Fruit fly (Drosophila melanogaster) whole organism, wandering third instar larva: ENCODE measurements around the gene tbrd-1.

Source experiments
- CG32264 ChIP-seq: fragments of 200-800 bp; sonication (Bioruptor generic); optimal IDR thresholded peaks from 2 replicates; lab custom pipeline; 2016; ENCODE audit warnings: missing biosample characterization, missing genetic modification characterization
- Hnf4 ChIP-seq: fragments of 200-800 bp; sonication (Bioruptor generic); optimal IDR thresholded peaks from 2 replicates; lab custom pipeline; 2016; ENCODE audit warnings: missing biosample characterization, mild to moderate bottlenecking, missing genetic modification characterization
- N ChIP-seq: fragments of >200 bp; optimal IDR thresholded peaks from 2 replicates; lab custom pipeline; 2018; ENCODE audit warnings: missing biosample characterization, missing external identifiers, missing genetic modification characterization
- br ChIP-seq: fragments of 200-800 bp; sonication (Bioruptor generic); optimal IDR thresholded peaks from 2 replicates; lab custom pipeline; 2016; ENCODE audit warnings: missing biosample characterization, missing genetic modification characterization
- dl ChIP-seq, 2 experiments: fragments of 175-275, 200-275 bp in 1 of 2; fragments of 200-275 bp in 1 of 2; sonication (Bioruptor generic); optimal IDR thresholded peaks; lab custom pipeline; 2018; ENCODE audit warnings: mild to moderate bottlenecking in 2 of 2, missing biosample characterization in 2 of 2, missing genetic modification characterization in 2 of 2, moderate library complexity in 2 of 2; ENCODE audit not compliant: partially characterized antibody in 2 of 2, insufficient read depth in 1 of 2
- ey ChIP-seq: fragments of 200-800 bp; sonication (Bioruptor generic); optimal IDR thresholded peaks from 2 replicates; lab custom pipeline; 2016; ENCODE audit warnings: missing biosample characterization, missing genetic modification characterization
- rgr ChIP-seq: fragments of 200-800 bp; sonication (Bioruptor generic); optimal IDR thresholded peaks from 3 replicates; lab custom pipeline; 2016; ENCODE audit warnings: missing biosample characterization, mild to moderate bottlenecking, missing genetic modification characterization
- sv ChIP-seq: fragments of 200-800 bp; sonication (Bioruptor generic); optimal IDR thresholded peaks from 3 replicates; lab custom pipeline; 2016; ENCODE audit warnings: missing biosample characterization, missing genetic modification characterization

DNA sequence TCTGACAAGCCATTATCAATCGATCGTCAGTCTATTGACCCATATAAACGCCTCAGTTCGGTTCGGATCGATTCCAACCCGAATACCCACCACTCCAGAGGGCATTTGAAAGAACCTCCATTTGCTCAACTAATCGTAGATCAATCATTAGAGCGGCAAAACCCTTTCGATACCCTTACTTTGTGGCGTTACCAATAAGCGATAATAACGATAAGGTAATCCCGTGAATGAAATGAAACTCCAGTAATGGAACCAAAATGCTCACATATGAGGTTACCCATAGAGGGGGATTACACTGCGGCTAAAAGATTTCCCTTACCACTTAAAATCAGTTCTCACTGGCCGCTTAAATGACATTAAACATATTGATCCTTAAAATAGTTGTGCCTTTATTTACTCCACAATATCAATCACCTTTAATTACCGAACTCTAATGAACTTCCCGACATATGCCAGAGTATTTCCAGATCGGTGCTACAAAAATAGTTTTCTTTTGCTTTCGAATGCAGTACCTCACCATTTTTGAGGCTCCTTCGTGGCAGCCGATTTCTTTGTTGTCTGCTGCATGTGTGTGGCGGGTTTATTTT is 20.7 kb downstream of the tbrd-1 start:
- TF ChIP-seq br, result peak; percentile 40
- TF ChIP-seq sv (GFP tag; lab: Kevin White, UChicago), result no peak
- TF ChIP-seq CG32264 (GFP tag; lab: Kevin White, UChicago), result no peak
- no peak for TF ChIP-seq Hnf4 (GFP tag; lab: Kevin White, UChicago)
- no peak for TF ChIP-seq dl (GFP tag; optimal IDR thresholded peaks at IDR 0.05; lab: Kevin White, UChicago; ENCODE audit: insufficient read depth in 1 of 2, partially characterized antibody in 2 of 2)
- peak; percentile 61 for TF ChIP-seq rgr
- TF ChIP-seq ey, result peak; percentile 65
- no peak for TF ChIP-seq N (GFP tag; lab: Kevin White, UChicago)
